Worm (Caenorhabditis elegans): ENCODE measurements around the gene C52B9.8.

Gene C52B9.8

DNA sequence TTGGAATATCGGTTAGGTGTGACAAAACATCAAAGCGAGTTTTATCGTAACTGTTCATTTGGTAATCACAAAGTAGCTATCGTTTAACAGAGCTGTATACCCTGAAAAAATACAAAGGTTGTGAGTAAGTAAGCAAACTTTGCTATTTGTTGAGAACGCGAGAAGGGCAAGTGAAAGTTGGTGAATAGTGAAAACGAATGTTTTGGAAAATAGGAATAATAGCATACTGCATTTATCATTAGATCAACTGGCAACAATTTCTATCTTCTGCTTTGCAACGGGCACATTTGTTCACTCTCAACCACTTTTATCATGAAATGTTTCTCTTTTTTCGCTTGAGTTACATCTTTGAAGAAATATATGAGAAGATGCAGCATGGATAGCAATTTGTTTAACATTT is 17.2 kb upstream of the C52B9.8 start, which contains the start of gene C24A8.5:
Gene C24A8.5 (minus strand): TSS at position 101 of the 400 bp plus-strand sequence.
- TF ChIP-seq unc-62 (GFP tag; optimal IDR thresholded peaks at IDR 0.05 in 1 of 2) (no peak), unc-62 (tag; optimal IDR thresholded peaks at IDR 0.05) (no peak)

DNA sequence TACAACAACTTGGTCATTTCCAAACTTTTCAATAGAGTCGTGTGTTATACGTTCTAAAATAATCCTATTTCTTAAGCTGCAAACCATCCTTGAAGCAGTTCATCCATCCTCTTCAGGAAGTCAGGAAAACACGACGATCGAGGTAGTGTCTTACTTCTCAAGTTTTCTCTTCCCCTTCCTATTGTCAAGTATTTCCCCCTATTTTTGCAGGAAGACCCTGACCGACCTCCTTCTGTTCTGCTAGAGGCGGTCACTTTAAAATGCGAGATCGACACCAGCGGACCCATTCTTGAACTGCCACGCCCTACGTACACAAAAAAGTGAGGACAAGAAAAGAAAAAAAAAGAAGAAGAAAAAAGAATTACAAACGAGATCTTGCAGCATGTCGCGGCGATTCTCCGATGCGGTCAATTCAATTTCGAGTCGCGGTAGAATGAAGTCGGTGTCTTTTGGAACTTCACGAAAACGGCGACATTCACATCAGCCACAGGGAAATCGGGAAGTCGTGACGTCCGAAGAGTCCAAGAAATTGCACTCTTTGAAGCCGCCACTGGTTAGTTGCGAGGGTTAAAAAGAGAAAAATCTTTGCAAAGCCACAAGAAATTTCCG is 11.4 kb upstream of the C52B9.8 start:
- TF ChIP-seq ceh-20 (GFP tag; IDR thresholded peaks at IDR 0.05) (no peak), saeg-2 (GFP tag; IDR thresholded peaks at IDR 0.05) (no peak), aha-1 (tag) (peak; percentile 17), mdl-1 (tag; optimal IDR thresholded peaks at IDR 0.05) (no peak), unc-62 (GFP tag; optimal IDR thresholded peaks at IDR 0.05 in 1 of 2) (peak in 1 of 2 experiments; percentile 78), unc-62 (tag; optimal IDR thresholded peaks at IDR 0.05) (no peak), fkh-10 (GFP tag; optimal IDR thresholded peaks at IDR 0.05) (peak; percentile 51)

DNA sequence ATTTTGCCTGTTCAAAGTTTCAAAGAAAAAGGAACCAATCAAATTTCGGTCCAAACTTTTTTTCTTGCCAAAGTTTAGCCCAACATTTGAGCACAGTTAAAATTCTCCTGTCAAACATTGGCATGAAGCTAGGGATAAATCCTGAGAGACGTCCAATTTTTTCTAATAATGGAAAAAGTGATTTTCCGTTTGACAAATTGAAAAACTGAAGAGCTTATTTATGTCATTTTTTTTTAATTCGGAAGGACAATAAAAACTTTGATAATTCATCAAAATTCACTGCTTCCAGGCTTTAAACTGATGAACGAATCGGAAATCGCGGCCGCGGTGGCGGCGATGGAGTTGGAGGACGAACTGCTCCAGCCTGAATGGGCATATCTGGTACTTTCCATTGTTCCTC is 9.0 kb upstream of the C52B9.8 start, which contains the start of gene dop-6:
Gene dop-6 (plus strand): TSS at position 301 of the 400 bp plus-strand sequence.
- TF ChIP-seq madf-5 (GFP tag; IDR thresholded peaks at IDR 0.05), result no peak
- TF ChIP-seq ceh-62 (tag; optimal IDR thresholded peaks at IDR 0.05), result no peak
- no peak for TF ChIP-seq egl-43 (GFP tag; IDR thresholded peaks at IDR 0.05)
- TF ChIP-seq aly-2 (tag; optimal IDR thresholded peaks at IDR 0.05), result no peak
- no peak for TF ChIP-seq hif-1 (tag; optimal IDR thresholded peaks at IDR 0.05)
- TF ChIP-seq lin-38 (GFP tag; IDR thresholded peaks at IDR 0.05), result no peak
- TF ChIP-seq hlh-11 (tag; optimal IDR thresholded peaks at IDR 0.05), result no peak
- TF ChIP-seq ztf-7 (tag; optimal IDR thresholded peaks at IDR 0.05), result no peak
- TF ChIP-seq zip-11 (GFP tag; IDR thresholded peaks at IDR 0.05), result no peak

DNA sequence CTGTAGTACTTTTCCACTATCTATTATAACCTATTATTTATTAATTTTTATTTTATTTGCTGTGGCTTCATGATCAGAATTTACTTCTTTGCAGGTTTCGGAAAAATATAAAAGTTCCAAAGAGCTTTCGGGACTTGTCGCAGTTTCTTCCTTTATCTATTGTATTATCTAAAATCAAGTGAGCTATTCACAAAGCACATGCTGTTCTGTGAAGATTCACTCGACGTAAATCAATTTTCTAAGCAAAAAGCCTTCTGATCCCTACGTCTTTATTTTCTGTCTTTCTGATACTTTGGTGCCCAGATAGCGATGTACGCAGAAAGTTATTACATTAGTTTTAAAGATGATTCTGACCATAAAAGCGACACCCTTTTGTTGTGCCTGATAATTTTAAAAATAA is 5.5 kb upstream of the C52B9.8 start:
- TF ChIP-seq fkh-10 (GFP tag; optimal IDR thresholded peaks at IDR 0.05), result peak; percentile 82
- no peak for TF ChIP-seq nhr-25 (tag; optimal IDR thresholded peaks at IDR 0.05; ENCODE audit: borderline replicate concordance, insufficient read depth)
- no peak for TF ChIP-seq hmg-1.1 (GFP tag; IDR thresholded peaks at IDR 0.05)
- TF ChIP-seq F49E8.2 (tag; optimal IDR thresholded peaks at IDR 0.05; ENCODE audit: borderline replicate concordance), result no peak
- no peak for TF ChIP-seq nhr-48 (tag; optimal IDR thresholded peaks at IDR 0.05)
- no peak for TF ChIP-seq nhr-237 (tag; optimal IDR thresholded peaks at IDR 0.05)
- TF ChIP-seq skn-1 (tag; optimal IDR thresholded peaks at IDR 0.05), result no peak
- TF ChIP-seq nhr-10 (tag; optimal IDR thresholded peaks at IDR 0.05), result no peak
- no peak for TF ChIP-seq zfp-2 (tag; optimal IDR thresholded peaks at IDR 0.05)
- no peak for TF ChIP-seq T20F7.1 (GFP tag; optimal IDR thresholded peaks at IDR 0.05)
- TF ChIP-seq hlh-11 (tag; optimal IDR thresholded peaks at IDR 0.05), result no peak
- TF ChIP-seq aha-1 (tag), result no peak
- TF ChIP-seq ces-1 (GFP tag; optimal IDR thresholded peaks at IDR 0.05), result peak; percentile 31
- no peak for TF ChIP-seq ctbp-1 (GFP tag; IDR thresholded peaks at IDR 0.05)
- no peak for TF ChIP-seq fos-1 (tag; optimal IDR thresholded peaks at IDR 0.05)
- TF ChIP-seq madf-5 (GFP tag; IDR thresholded peaks at IDR 0.05), result no peak

DNA sequence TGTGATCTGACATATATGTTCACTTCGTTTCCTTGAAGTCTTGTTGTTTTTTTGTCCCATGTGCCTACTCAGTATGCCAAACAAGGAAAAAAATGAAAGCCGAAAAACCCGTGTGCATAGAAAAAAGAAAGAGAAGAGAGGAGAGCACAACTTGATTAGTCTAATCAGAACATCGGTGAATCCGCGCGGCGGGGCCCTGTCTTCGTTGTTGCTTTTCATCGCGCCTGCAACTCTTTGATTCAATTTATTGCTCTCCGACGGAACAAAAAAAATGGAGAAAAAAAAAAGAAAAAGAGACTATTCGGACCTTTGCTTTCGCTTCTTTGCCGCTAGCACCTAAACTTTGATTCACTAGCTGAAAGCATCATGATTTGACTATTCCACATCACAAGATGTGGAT is 3.4 kb upstream of the C52B9.8 start:
- TF ChIP-seq nhr-41 (GFP tag; IDR thresholded peaks at IDR 0.05) (no peak), nhr-76 (tag; optimal IDR thresholded peaks at IDR 0.05) (no peak), ctbp-1 (GFP tag; IDR thresholded peaks at IDR 0.05) (peak; percentile 65), fkh-10 (GFP tag; optimal IDR thresholded peaks at IDR 0.05) (peak; percentile 90), nhr-42 (GFP tag; IDR thresholded peaks at IDR 0.05) (no peak), ces-1 (GFP tag; optimal IDR thresholded peaks at IDR 0.05) (peak; percentile 83), ama-1 (optimal IDR thresholded peaks at IDR 0.05) (no peak), duxl-1 (tag; optimal IDR thresholded peaks at IDR 0.05; ENCODE audit: poor library complexity) (no peak), F10B5.3 (tag; optimal IDR thresholded peaks at IDR 0.05) (no peak), rbr-2 (tag; optimal IDR thresholded peaks at IDR 0.05) (no peak), nhr-10 (tag; optimal IDR thresholded peaks at IDR 0.05) (no peak), unc-62 (GFP tag; optimal IDR thresholded peaks at IDR 0.05 in 1 of 2) (no peak), unc-62 (tag; optimal IDR thresholded peaks at IDR 0.05) (no peak), dmd-8 (GFP tag; IDR thresholded peaks at IDR 0.05) (no peak), Y48G9A.11 (GFP tag; IDR thresholded peaks at IDR 0.05) (no peak), F26F4.8 (GFP tag; conservative IDR thresholded peaks at IDR 0.05) (no peak)

Data from whole organism, L4 larva.